Fruit fly (Drosophila melanogaster) whole organism, embryonic: ENCODE data around the gene fred.

ENCODE experiments used
- B-H1 ChIP-seq: fragments of 200-800 bp; sonication (Bioruptor generic); IDR thresholded peaks from 3 replicates; pipeline ENCODE4 v1.3.6; 2022; ENCODE audit warnings: missing biosample characterization, missing genetic modification characterization
- CG10565 ChIP-seq: fragments of 200-800 bp; sonication (Bioruptor generic); optimal IDR thresholded peaks from 3 replicates; lab custom pipeline; 2016; ENCODE audit warnings: missing biosample characterization, mild to moderate bottlenecking, missing genetic modification characterization
- CG11093 ChIP-seq: fragments of 200-800 bp; sonication (Bioruptor generic); IDR thresholded peaks from 3 replicates; pipeline ENCODE4 v1.3.6; 2022; ENCODE audit warnings: missing biosample characterization, missing genetic modification characterization
- CG13424 ChIP-seq: fragments of 200-800 bp; sonication (Bioruptor generic); optimal IDR thresholded peaks from 2 replicates; lab custom pipeline; 2019; ENCODE audit warnings: missing biosample characterization, mild to moderate bottlenecking, missing genetic modification characterization, moderate library complexity
- CG14667 ChIP-seq: fragments of 200-800 bp; sonication (Bioruptor generic); IDR thresholded peaks from 2 replicates; pipeline ENCODE4 v1.3.6; 2022; ENCODE audit warnings: missing biosample characterization, missing genetic modification characterization
- CG16863 ChIP-seq: fragments of 200-800 bp; sonication (Bioruptor generic); optimal IDR thresholded peaks from 3 replicates; lab custom pipeline; 2016; ENCODE audit warnings: missing biosample characterization, missing genetic modification characterization
- CG2116 ChIP-seq: fragments of 200-800 bp; sonication (Bioruptor generic); optimal IDR thresholded peaks from 3 replicates; lab custom pipeline; 2018; ENCODE audit warnings: missing biosample characterization, mild to moderate bottlenecking, missing genetic modification characterization
- CG32767 ChIP-seq: fragments of 200-800 bp; sonication (Bioruptor generic); IDR thresholded peaks from 2 replicates; pipeline ENCODE4 v1.3.6; 2022; ENCODE audit warnings: missing biosample characterization, missing genetic modification characterization
- CG34224 ChIP-seq: fragments of 200-800 bp; sonication (Bioruptor generic); IDR thresholded peaks from 3 replicates; pipeline ENCODE4 v1.3.6; 2022; ENCODE audit warnings: missing biosample characterization, missing genetic modification characterization; ENCODE audit not compliant: partially characterized antibody
- CG3995 ChIP-seq: fragments of 200-800 bp; sonication (Bioruptor generic); optimal IDR thresholded peaks from 3 replicates; lab custom pipeline; 2016; ENCODE audit warnings: missing biosample characterization, missing genetic modification characterization
- CG4424 ChIP-seq: fragments of 200-800 bp; sonication (Bioruptor generic); optimal IDR thresholded peaks from 3 replicates; lab custom pipeline; 2016; ENCODE audit warnings: missing biosample characterization, missing genetic modification characterization
- CG4730 ChIP-seq: fragments of 200-800 bp; sonication (Bioruptor generic); IDR thresholded peaks from 2 replicates; pipeline ENCODE4 v1.3.6; 2022; ENCODE audit warnings: missing biosample characterization, missing genetic modification characterization
- CG5180 ChIP-seq: fragments of 200-800 bp; sonication (Bioruptor generic); optimal IDR thresholded peaks from 3 replicates; lab custom pipeline; 2017; ENCODE audit warnings: missing biosample characterization, missing genetic modification characterization, mild to moderate bottlenecking, moderate library complexity, missing genetic modification reagents
- CG6254 ChIP-seq: fragments of 200-800 bp; sonication (Bioruptor generic); optimal IDR thresholded peaks from 3 replicates; lab custom pipeline; 2017; ENCODE audit warnings: mild to moderate bottlenecking, missing biosample characterization, missing genetic modification reagents, missing genetic modification characterization
- CG6272 ChIP-seq: fragments of 200-800 bp; sonication (Bioruptor generic); IDR thresholded peaks from 2 replicates; pipeline ENCODE4 v1.3.6; 2022; ENCODE audit warnings: missing biosample characterization, missing genetic modification characterization
- CG6689 ChIP-seq: fragments of 200-800 bp; sonication (Bioruptor generic); IDR thresholded peaks from 2 replicates; pipeline ENCODE4 v1.3.6; 2022; ENCODE audit warnings: missing biosample characterization, missing genetic modification characterization
- CG7556 ChIP-seq: fragments of 200-800 bp; sonication (Bioruptor generic); optimal IDR thresholded peaks from 2 replicates; lab custom pipeline; 2017; ENCODE audit warnings: missing biosample characterization, mild to moderate bottlenecking, missing genetic modification characterization
- CG7839 ChIP-seq: fragments of 200-800 bp; sonication (Bioruptor generic); optimal IDR thresholded peaks from 3 replicates; lab custom pipeline; 2018; ENCODE audit warnings: missing biosample characterization, mild to moderate bottlenecking, missing genetic modification characterization, moderate library complexity
- Fer3 ChIP-seq: fragments of 200-800 bp; sonication (Bioruptor generic); optimal IDR thresholded peaks from 2 replicates; lab custom pipeline; 2018; ENCODE audit warnings: missing biosample characterization, mild to moderate bottlenecking, missing genetic modification characterization, moderate library complexity
- MESR4 ChIP-seq: fragments of 200-800 bp; sonication (Bioruptor generic); optimal IDR thresholded peaks from 2 replicates; lab custom pipeline; 2018; ENCODE audit warnings: missing biosample characterization, mild to moderate bottlenecking, missing genetic modification characterization, moderate library complexity
- Myb ChIP-seq: fragments of 200-800 bp; sonication (Bioruptor generic); optimal IDR thresholded peaks from 2 replicates; lab custom pipeline; 2016; ENCODE audit warnings: missing biosample characterization, missing genetic modification characterization
- Ptx1 ChIP-seq: fragments of 200-800 bp; sonication (Bioruptor generic); IDR thresholded peaks from 2 replicates; pipeline ENCODE4 v1.3.6; 2022; ENCODE audit warnings: missing biosample characterization, missing genetic modification characterization
- Rx ChIP-seq: fragments of 200-800 bp; sonication (Bioruptor generic); IDR thresholded peaks from 2 replicates; pipeline ENCODE4 v1.3.6; 2022; ENCODE audit warnings: missing biosample characterization, missing genetic modification characterization
- Xbp1 ChIP-seq: fragments of 200-800 bp; sonication (Bioruptor generic); optimal IDR thresholded peaks from 3 replicates; lab custom pipeline; 2016; ENCODE audit warnings: missing biosample characterization, mild to moderate bottlenecking, missing genetic modification characterization
- Xrp1 ChIP-seq: fragments of 200-800 bp; sonication (Bioruptor generic); IDR thresholded peaks from 2 replicates; pipeline ENCODE4 v1.3.6; 2022; ENCODE audit warnings: missing biosample characterization, missing genetic modification characterization
- al ChIP-seq: fragments of 200-800 bp; sonication (Bioruptor generic); IDR thresholded peaks from 2 replicates; pipeline ENCODE4 v1.3.6; 2022; ENCODE audit warnings: missing biosample characterization, missing genetic modification characterization
- ap ChIP-seq: fragments of 200-800 bp; sonication (Bioruptor generic); IDR thresholded peaks from 2 replicates; pipeline ENCODE4 v1.3.6; 2022; ENCODE audit warnings: missing biosample characterization, missing genetic modification characterization
- ase ChIP-seq: fragments of 200-800 bp; sonication (Bioruptor generic); IDR thresholded peaks from 3 replicates; pipeline ENCODE4 v1.3.6; 2022; ENCODE audit warnings: missing biosample characterization, missing genetic modification characterization
- ash1 ChIP-seq: fragments of 200-800 bp; sonication (Bioruptor generic); optimal IDR thresholded peaks from 2 replicates; lab custom pipeline; 2018; ENCODE audit warnings: missing biosample characterization, mild to moderate bottlenecking, missing genetic modification characterization
- bab2 ChIP-seq: fragments of 200-800 bp; sonication (Bioruptor generic); optimal IDR thresholded peaks from 2 replicates; lab custom pipeline; 2016; ENCODE audit warnings: missing biosample characterization, missing genetic modification characterization
- bsh ChIP-seq, 2 experiments: fragments of 200-800 bp; sonication (Bioruptor generic); optimal IDR thresholded peaks; 2 replicates each; lab custom pipeline; 2017 to 2018; ENCODE audit warnings: mild to moderate bottlenecking in 2 of 2, missing biosample characterization in 2 of 2, missing genetic modification characterization in 2 of 2, moderate library complexity in 1 of 2
- chif ChIP-seq, 2 experiments: fragments of 200-800 bp; sonication (Bioruptor generic); optimal IDR thresholded peaks; 3 replicates each; lab custom pipeline; 2016; ENCODE audit warnings: missing biosample characterization in 2 of 2, missing genetic modification characterization in 2 of 2
- da ChIP-seq: fragments of 200-800 bp; sonication (Bioruptor generic); optimal IDR thresholded peaks from 2 replicates; lab custom pipeline; 2016; ENCODE audit warnings: missing biosample characterization, missing genetic modification characterization
- fd3F ChIP-seq: fragments of 200-800 bp; sonication (Bioruptor generic); optimal IDR thresholded peaks from 2 replicates; lab custom pipeline; 2018; ENCODE audit warnings: missing biosample characterization, mild to moderate bottlenecking, missing genetic modification characterization, moderate library complexity
- fru ChIP-seq: fragments of >200 bp; optimal IDR thresholded peaks from 2 replicates; lab custom pipeline; 2017
- hbn ChIP-seq: fragments of 200-800 bp; sonication (Bioruptor generic); IDR thresholded peaks from 2 replicates; pipeline ENCODE4 v1.3.6; 2022; ENCODE audit warnings: missing biosample characterization, missing genetic modification characterization; ENCODE audit not compliant: partially characterized antibody
- jumu ChIP-seq: fragments of 200-800 bp; sonication (Bioruptor generic); optimal IDR thresholded peaks from 3 replicates; lab custom pipeline; 2016; ENCODE audit warnings: missing biosample characterization, missing genetic modification characterization
- lab ChIP-seq: fragments of 200-800 bp; sonication (Bioruptor generic); optimal IDR thresholded peaks from 3 replicates; lab custom pipeline; 2017; ENCODE audit warnings: missing biosample characterization, missing genetic modification characterization, mild to moderate bottlenecking, moderate library complexity, missing genetic modification reagents
- lbe ChIP-seq: fragments of 200-800 bp; sonication (Bioruptor generic); optimal IDR thresholded peaks from 2 replicates; lab custom pipeline; 2016; ENCODE audit warnings: missing biosample characterization, mild to moderate bottlenecking, missing genetic modification characterization
- lilli ChIP-seq: fragments of 200-800 bp; sonication (Bioruptor generic); optimal IDR thresholded peaks from 3 replicates; lab custom pipeline; 2016; ENCODE audit warnings: missing biosample characterization, missing genetic modification characterization
- otp ChIP-seq: fragments of 200-800 bp; sonication (Bioruptor generic); IDR thresholded peaks from 3 replicates; pipeline ENCODE4, ENCODE4 v1.3.6; 2022; ENCODE audit warnings: missing biosample characterization, missing genetic modification characterization
- pnt ChIP-seq: fragments of 200-800 bp; sonication (Bioruptor generic); optimal IDR thresholded peaks from 3 replicates; lab custom pipeline; 2016; ENCODE audit warnings: missing biosample characterization, missing genetic modification characterization
- prd ChIP-seq, 3 experiments: fragments of >200 bp in 2 of 3; fragments of 200-800 bp in 1 of 3; sonication (Bioruptor generic) in 1 of 3; optimal IDR thresholded peaks in 2 of 3; IDR thresholded peaks in 1 of 3; 2 replicates in 2 of 3; 3 replicates in 1 of 3; pipeline versions ENCODE4 v1.3.6 to Lab custom; 2017 to 2022; ENCODE audit warnings: missing biosample characterization in 1 of 3, missing genetic modification characterization in 1 of 3
- pros ChIP-seq: fragments of 200-800 bp; sonication (Bioruptor generic); optimal IDR thresholded peaks from 3 replicates; lab custom pipeline; 2019; ENCODE audit warnings: missing biosample characterization, mild to moderate bottlenecking, missing genetic modification characterization, moderate library complexity
- repo ChIP-seq: fragments of 200-800 bp; sonication (Bioruptor generic); optimal IDR thresholded peaks from 2 replicates; lab custom pipeline; 2016; ENCODE audit warnings: missing biosample characterization, missing genetic modification characterization
- ro ChIP-seq: fragments of 200-800 bp; sonication (Bioruptor generic); IDR thresholded peaks from 2 replicates; pipeline ENCODE4 v1.3.6; 2022; ENCODE audit warnings: missing biosample characterization, missing genetic modification characterization
- sim ChIP-seq: fragments of 200-800 bp; sonication (Bioruptor generic); IDR thresholded peaks from 2 replicates; pipeline ENCODE4 v1.3.6; 2022; ENCODE audit warnings: missing biosample characterization, missing genetic modification characterization
- tx ChIP-seq: fragments of 200-800 bp; sonication (Bioruptor generic); optimal IDR thresholded peaks from 2 replicates; lab custom pipeline; 2016; ENCODE audit warnings: missing biosample characterization, missing genetic modification characterization
- unpg ChIP-seq: fragments of 200-800 bp; sonication (Bioruptor generic); optimal IDR thresholded peaks from 3 replicates; lab custom pipeline; 2018; ENCODE audit warnings: missing biosample characterization, mild to moderate bottlenecking, missing genetic modification characterization, moderate library complexity
- zen2 ChIP-seq: fragments of 200-800 bp; sonication (Bioruptor generic); IDR thresholded peaks from 3 replicates; pipeline ENCODE4 v1.3.6; 2022; ENCODE audit warnings: missing biosample characterization, missing genetic modification characterization; ENCODE audit not compliant: partially characterized antibody
- zfh1 ChIP-seq: fragments of 200-800 bp; sonication (Bioruptor generic); IDR thresholded peaks from 3 replicates; pipeline ENCODE4 v1.3.6; 2022; ENCODE audit warnings: missing biosample characterization, missing genetic modification characterization

Gene fred

dm6 chr2L:3896834-3897143, 94.7 kb downstream of the fred start (continued):
- TF ChIP-seq jumu (GFP tag; lab: Kevin White, UChicago), result no peak
- peak; percentile 79 for TF ChIP-seq CG7839 (tag; lab: Kevin White, UChicago)
- peak; percentile 74 for TF ChIP-seq al (GFP tag; lab: Robert Waterston, UW)
- TF ChIP-seq ash1, result no peak
- TF ChIP-seq lbe (GFP tag; lab: Kevin White, UChicago), result peak; percentile 84
- peak; percentile 26 for TF ChIP-seq CG16863 (GFP tag; lab: Kevin White, UChicago)
- no peak; the same call in 2 of the 3 replicates for TF ChIP-seq ase (GFP tag; lab: Robert Waterston, UW)
- TF ChIP-seq Fer3, result peak; percentile 72
- no peak for TF ChIP-seq tx (GFP tag; lab: Kevin White, UChicago)
- no peak for TF ChIP-seq CG7556
- TF ChIP-seq CG2116, result no peak
- no peak for TF ChIP-seq repo (GFP tag; lab: Kevin White, UChicago)
- TF ChIP-seq chif (GFP tag; optimal IDR thresholded peaks at IDR 0.05; lab: Kevin White, UChicago), result peak in 1 of 2 experiments; percentile 33
- TF ChIP-seq CG10565 (GFP tag; lab: Kevin White, UChicago), result no peak
- no peak for TF ChIP-seq ro (GFP tag; lab: Robert Waterston, UW)
- no peak for TF ChIP-seq da (GFP tag; lab: Kevin White, UChicago)
- TF ChIP-seq pnt, result peak; percentile 6
- peak; percentile 71 for TF ChIP-seq ap (GFP tag; lab: Robert Waterston, UW)
- TF ChIP-seq Xbp1 (GFP tag; lab: Kevin White, UChicago), result peak; percentile 63
- no peak for TF ChIP-seq zen2 (GFP tag; lab: Robert Waterston, UW)
- no peak for TF ChIP-seq bsh (GFP tag; optimal IDR thresholded peaks at IDR 0.05; lab: Kevin White, UChicago)
- peak; percentile 65 for TF ChIP-seq CG32767 (GFP tag; lab: Robert Waterston, UW)
- peak; percentile 65 for TF ChIP-seq Rx (GFP tag; lab: Robert Waterston, UW)
- TF ChIP-seq zfh1 (GFP tag; lab: Robert Waterston, UW), result peak; percentile 56; the same call in 2 of the 3 replicates
- peak; percentile 65 for TF ChIP-seq CG4424
- peak; percentile 84 for TF ChIP-seq lab (GFP tag; lab: Kevin White, UChicago)
- no peak for TF ChIP-seq MESR4
- TF ChIP-seq CG5180 (GFP tag; lab: Kevin White, UChicago), result peak; percentile 6
- TF ChIP-seq bab2 (GFP tag; lab: Kevin White, UChicago), result peak; percentile 32
- TF ChIP-seq sim, result 0 out of 2 replicates have a peak, but pooled peaks have one; percentile 20
- peak; percentile 79 for TF ChIP-seq unpg (GFP tag; lab: Kevin White, UChicago)
- peak; percentile 12 for TF ChIP-seq CG6254 (GFP tag; lab: Kevin White, UChicago)
- TF ChIP-seq Ptx1 (GFP tag; lab: Robert Waterston, UW), result peak; percentile 71
- TF ChIP-seq fd3F, result peak; percentile 67
- peak; percentile 64 for TF ChIP-seq CG13424 (tag; lab: Kevin White, UChicago)
- peak; percentile 59 for TF ChIP-seq CG4730 (GFP tag; lab: Robert Waterston, UW)
- peak; percentile 1 for TF ChIP-seq Myb (GFP tag; lab: Kevin White, UChicago)
- no peak for TF ChIP-seq hbn (GFP tag; lab: Robert Waterston, UW)
- peak; percentile 76 for TF ChIP-seq CG6689 (GFP tag; lab: Robert Waterston, UW)
- TF ChIP-seq B-H1 (GFP tag; lab: Robert Waterston, UW), result peak; percentile 42; the same call in 1 of the 3 replicates
- TF ChIP-seq CG11093 (GFP tag; lab: Robert Waterston, UW), result peak; percentile 60; the same call in 1 of the 3 replicates
- TF ChIP-seq CG6272 (GFP tag; lab: Robert Waterston, UW), result peak; percentile 63
- peak; percentile 65 for TF ChIP-seq CG14667 (GFP tag; lab: Robert Waterston, UW)
- TF ChIP-seq Xrp1 (GFP tag; lab: Robert Waterston, UW), result peak; percentile 73
- peak; percentile 59 for TF ChIP-seq lilli (GFP tag; lab: Kevin White, UChicago)
- TF ChIP-seq otp (GFP tag; lab: Robert Waterston, UW), result no peak
- TF ChIP-seq CG3995 (GFP tag; lab: Kevin White, UChicago), result peak; percentile 10
- no peak for TF ChIP-seq fru (lab: Kevin White, UChicago)
- no peak for TF ChIP-seq pros (GFP tag; lab: Kevin White, UChicago)
- no peak for TF ChIP-seq prd (optimal IDR thresholded peaks at IDR 0.05; lab: Kevin White, UChicago)
- TF ChIP-seq prd (GFP tag; IDR thresholded peaks at IDR 0.05; lab: Robert Waterston, UW), result peak; percentile 79
- no peak for TF ChIP-seq CG34224 (GFP tag; lab: Robert Waterston, UW)
